Worm (Caenorhabditis elegans): ENCODE measurements around the gene C08E8.11.

DNA sequence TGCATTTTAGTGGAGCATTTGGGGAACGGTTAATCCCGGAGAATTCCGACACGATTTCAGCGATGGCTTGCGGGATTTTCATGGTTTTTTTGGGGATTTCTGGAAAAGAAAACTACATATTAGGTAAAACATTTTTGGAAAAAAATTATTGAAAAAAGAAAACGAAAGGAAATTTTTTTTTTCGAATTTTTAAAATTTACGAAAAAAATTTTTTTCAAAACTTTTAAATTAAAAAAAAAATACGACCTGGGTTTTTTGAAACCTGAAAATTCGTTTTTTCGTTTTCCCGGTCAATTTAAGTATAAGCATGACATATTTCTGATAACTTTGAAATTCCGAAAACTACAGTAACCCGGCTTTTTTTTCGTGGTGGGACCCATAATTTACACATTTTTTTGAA, 11.0 kb upstream of the C08E8.11 start, which contains the start of gene C08E8.10:
- TF ChIP-seq nhr-76 (tag; optimal IDR thresholded peaks at IDR 0.05) = no peak
- TF ChIP-seq tag-97 (GFP tag; IDR thresholded peaks at IDR 0.05) = no peak
- TF ChIP-seq ceh-82 (tag; optimal IDR thresholded peaks at IDR 0.05) = no peak
- TF ChIP-seq nhr-11 (tag; optimal IDR thresholded peaks at IDR 0.05) = no peak
